Fruit fly (Drosophila melanogaster) whole organism, embryonic: ENCODE data around the gene CG14341.

ENCODE experiments used
- Asciz ChIP-seq: fragments of 200-800 bp; sonication (Bioruptor generic); optimal IDR thresholded peaks from 2 replicates; lab custom pipeline; 2017; ENCODE audit warnings: missing biosample characterization, mild to moderate bottlenecking, missing genetic modification characterization, missing genetic modification reagents
- Awh ChIP-seq: fragments of 200-800 bp; sonication (Bioruptor generic); IDR thresholded peaks from 2 replicates; pipeline ENCODE4, ENCODE4 v1.3.6; 2022; ENCODE audit warnings: missing biosample characterization, missing genetic modification characterization
- CG11085 ChIP-seq: fragments of 200-800 bp; sonication (Bioruptor generic); IDR thresholded peaks from 2 replicates; pipeline ENCODE4 v1.3.6; 2022; ENCODE audit warnings: missing biosample characterization, missing genetic modification characterization
- CG11696 ChIP-seq: fragments of 200-800 bp; sonication (Bioruptor generic); IDR thresholded peaks from 2 replicates; pipeline ENCODE4 v1.3.6; 2022; ENCODE audit warnings: missing biosample characterization, missing genetic modification characterization
- CG12071 ChIP-seq: fragments of 200-800 bp; sonication (Bioruptor generic); optimal IDR thresholded peaks from 3 replicates; lab custom pipeline; 2018; ENCODE audit warnings: missing biosample characterization, mild to moderate bottlenecking, missing genetic modification characterization
- CG12155 ChIP-seq: fragments of 200-800 bp; sonication (Bioruptor generic); optimal IDR thresholded peaks from 3 replicates; lab custom pipeline; 2016; ENCODE audit warnings: missing biosample characterization, missing genetic modification characterization
- CG12659 ChIP-seq: fragments of 200-800 bp; sonication (Bioruptor generic); optimal IDR thresholded peaks from 3 replicates; lab custom pipeline; 2017; ENCODE audit warnings: mild to moderate bottlenecking, missing biosample characterization, missing genetic modification reagents, missing genetic modification characterization
- CG12744 ChIP-seq: fragments of 200-800 bp; sonication (Bioruptor generic); optimal IDR thresholded peaks from 2 replicates; lab custom pipeline; 2016; ENCODE audit warnings: missing biosample characterization, missing genetic modification characterization
- CG13894 ChIP-seq: fragments of 200-800 bp; sonication (Bioruptor generic); optimal IDR thresholded peaks from 3 replicates; lab custom pipeline; 2018; ENCODE audit warnings: missing biosample characterization, mild to moderate bottlenecking, missing genetic modification characterization, moderate library complexity
- CG17361 ChIP-seq: fragments of 200-800 bp; sonication (Bioruptor generic); IDR thresholded peaks from 3 replicates; pipeline ENCODE4 v1.3.6; 2022; ENCODE audit warnings: missing biosample characterization, missing genetic modification characterization
- CG17385 ChIP-seq: fragments of 200-800 bp; sonication (Bioruptor generic); optimal IDR thresholded peaks from 3 replicates; lab custom pipeline; 2018; ENCODE audit warnings: missing biosample characterization, mild to moderate bottlenecking, missing genetic modification characterization
- CG1832 ChIP-seq: fragments of 200-800 bp; sonication (Bioruptor generic); optimal IDR thresholded peaks from 2 replicates; lab custom pipeline; 2017; ENCODE audit warnings: missing biosample characterization, mild to moderate bottlenecking, missing genetic modification characterization, inconsistent platforms
- CG18599 ChIP-seq: fragments of 200-800 bp; sonication (Bioruptor generic); optimal IDR thresholded peaks from 3 replicates; lab custom pipeline; 2017; ENCODE audit warnings: missing biosample characterization, missing genetic modification characterization, mild to moderate bottlenecking, moderate library complexity, missing genetic modification reagents
- CG5180 ChIP-seq: fragments of 200-800 bp; sonication (Bioruptor generic); optimal IDR thresholded peaks from 3 replicates; lab custom pipeline; 2017; ENCODE audit warnings: missing biosample characterization, missing genetic modification characterization, mild to moderate bottlenecking, moderate library complexity, missing genetic modification reagents
- CG6272 ChIP-seq: fragments of 200-800 bp; sonication (Bioruptor generic); IDR thresholded peaks from 2 replicates; pipeline ENCODE4 v1.3.6; 2022; ENCODE audit warnings: missing biosample characterization, missing genetic modification characterization
- CG6813 ChIP-seq: fragments of 200-800 bp; sonication (Bioruptor generic); optimal IDR thresholded peaks from 2 replicates; lab custom pipeline; 2017; ENCODE audit warnings: missing biosample characterization, missing genetic modification characterization, mild to moderate bottlenecking, moderate library complexity, missing genetic modification reagents
- CG9876 ChIP-seq: fragments of 200-800 bp; sonication (Bioruptor generic); optimal IDR thresholded peaks from 2 replicates; lab custom pipeline; 2016; ENCODE audit warnings: missing biosample characterization, missing genetic modification characterization
- CTCF ChIP-seq: fragments of 200-800 bp; sonication (Bioruptor generic); optimal IDR thresholded peaks from 2 replicates; lab custom pipeline; 2017; ENCODE audit warnings: missing biosample characterization, mild to moderate bottlenecking, missing genetic modification characterization, moderate library complexity
- Dbx ChIP-seq: fragments of 200-800 bp; sonication (Bioruptor generic); IDR thresholded peaks from 3 replicates; pipeline ENCODE4 v1.3.6; 2022; ENCODE audit warnings: missing biosample characterization, missing genetic modification characterization
- Gug ChIP-seq: fragments of 200-800 bp; sonication (Bioruptor generic); IDR thresholded peaks from 4 replicates; pipeline ENCODE4 v1.3.6; 2022; ENCODE audit warnings: missing biosample characterization, missing genetic modification characterization
- HLH3B ChIP-seq: fragments of 200-800 bp; sonication (Bioruptor generic); IDR thresholded peaks from 2 replicates; pipeline ENCODE4 v1.3.6; 2022; ENCODE audit warnings: missing biosample characterization, missing genetic modification characterization
- Hsf ChIP-seq: fragments of 200-800 bp; sonication (Bioruptor generic); optimal IDR thresholded peaks from 3 replicates; lab custom pipeline; 2016; ENCODE audit warnings: missing biosample characterization, missing genetic modification characterization
- Jarid2 ChIP-seq: fragments of 200-800 bp; sonication (Bioruptor generic); optimal IDR thresholded peaks from 3 replicates; lab custom pipeline; 2017; ENCODE audit warnings: mild to moderate bottlenecking, missing biosample characterization, missing genetic modification reagents, missing genetic modification characterization
- Med ChIP-seq: fragments of 200-800 bp; sonication (Bioruptor generic); peaks from one replicate; lab custom pipeline; 2016; ENCODE audit warnings: missing biosample characterization, missing genetic modification characterization, mild to moderate bottlenecking, inconsistent platforms, moderate library complexity
- Pdp1 ChIP-seq, 2 experiments: fragments of 200-800 bp; sonication (Bioruptor generic); optimal IDR thresholded peaks; 3 replicates each; lab custom pipeline; 2016; ENCODE audit warnings: missing biosample characterization in 2 of 2, missing genetic modification characterization in 2 of 2, mild to moderate bottlenecking in 1 of 2, moderate library complexity in 1 of 2
- ac ChIP-seq: fragments of 200-800 bp; sonication (Bioruptor generic); optimal IDR thresholded peaks from 3 replicates; lab custom pipeline; 2017; ENCODE audit warnings: missing biosample characterization, mild to moderate bottlenecking, missing genetic modification characterization
- amos ChIP-seq: fragments of 200-800 bp; sonication (Bioruptor generic); IDR thresholded peaks from 2 replicates; pipeline ENCODE4 v1.3.6; 2022; ENCODE audit warnings: missing biosample characterization, missing genetic modification characterization; ENCODE audit not compliant: partially characterized antibody
- crc ChIP-seq: fragments of 200-800 bp; sonication (Bioruptor generic); optimal IDR thresholded peaks from 2 replicates; lab custom pipeline; 2016; ENCODE audit warnings: missing biosample characterization, missing genetic modification characterization
- croc ChIP-seq: fragments of 200-800 bp; sonication (Bioruptor generic); conservative IDR thresholded peaks from 3 replicates; pipeline ENCODE4 v1.3.6; 2022; ENCODE audit warnings: missing biosample characterization, missing genetic modification characterization
- disco-r ChIP-seq: fragments of 200-800 bp; sonication (Bioruptor generic); optimal IDR thresholded peaks from 2 replicates; lab custom pipeline; 2016; ENCODE audit warnings: missing biosample characterization, missing genetic modification characterization
- dmrt99B ChIP-seq: fragments of 200-800 bp; sonication (Bioruptor generic); optimal IDR thresholded peaks from 2 replicates; lab custom pipeline; 2018; ENCODE audit warnings: missing biosample characterization, mild to moderate bottlenecking, missing genetic modification characterization, moderate library complexity
- ftz-f1 ChIP-seq: fragments of 200-800 bp; sonication (Bioruptor generic); optimal IDR thresholded peaks from 2 replicates; lab custom pipeline; 2016; ENCODE audit warnings: missing biosample characterization, missing genetic modification characterization
- grn ChIP-seq: fragments of 200-800 bp; sonication (Bioruptor generic); optimal IDR thresholded peaks from 3 replicates; lab custom pipeline; 2017; ENCODE audit warnings: missing biosample characterization, missing genetic modification characterization
- her ChIP-seq: fragments of 200-800 bp; sonication (Bioruptor generic); optimal IDR thresholded peaks from 2 replicates; lab custom pipeline; 2016; ENCODE audit warnings: missing biosample characterization, missing genetic modification characterization
- kay ChIP-seq: fragments of 200-800 bp; sonication (Bioruptor generic); optimal IDR thresholded peaks from 2 replicates; lab custom pipeline; 2016; ENCODE audit warnings: missing biosample characterization, missing genetic modification characterization
- lbe ChIP-seq: fragments of 200-800 bp; sonication (Bioruptor generic); optimal IDR thresholded peaks from 2 replicates; lab custom pipeline; 2016; ENCODE audit warnings: missing biosample characterization, mild to moderate bottlenecking, missing genetic modification characterization
- odd ChIP-seq: fragments of 200-800 bp; sonication (Bioruptor generic); optimal IDR thresholded peaks from 2 replicates; lab custom pipeline; 2017; ENCODE audit warnings: missing biosample characterization, mild to moderate bottlenecking, missing genetic modification characterization
- peb ChIP-seq: fragments of 200-800 bp; sonication (Bioruptor generic); IDR thresholded peaks from 2 replicates; pipeline ENCODE4 v1.3.6; 2022; ENCODE audit warnings: missing biosample characterization, missing genetic modification characterization
- prd ChIP-seq, 3 experiments: fragments of >200 bp in 2 of 3; fragments of 200-800 bp in 1 of 3; sonication (Bioruptor generic) in 1 of 3; optimal IDR thresholded peaks in 2 of 3; IDR thresholded peaks in 1 of 3; 2 replicates in 2 of 3; 3 replicates in 1 of 3; pipeline versions ENCODE4 v1.3.6 to Lab custom; 2017 to 2022; ENCODE audit warnings: missing biosample characterization in 1 of 3, missing genetic modification characterization in 1 of 3
- row ChIP-seq: fragments of 200-800 bp; sonication (Bioruptor generic); IDR thresholded peaks from 3 replicates; pipeline ENCODE4 v1.3.6; 2022; ENCODE audit warnings: missing biosample characterization, missing genetic modification characterization
- schlank ChIP-seq: fragments of 200-800 bp; sonication (Bioruptor generic); optimal IDR thresholded peaks from 2 replicates; lab custom pipeline; 2018; ENCODE audit warnings: missing biosample characterization, mild to moderate bottlenecking, missing genetic modification characterization
- tin ChIP-seq: fragments of 200-800 bp; sonication (Bioruptor generic); optimal IDR thresholded peaks from 3 replicates; lab custom pipeline; 2016; ENCODE audit warnings: missing biosample characterization, missing genetic modification characterization
- tna ChIP-seq: fragments of 200-800 bp; sonication (Bioruptor generic); IDR thresholded peaks from 2 replicates; pipeline ENCODE4 v1.3.6; 2022; ENCODE audit warnings: missing biosample characterization, missing genetic modification characterization; ENCODE audit not compliant: partially characterized antibody
- tup ChIP-seq: fragments of 200-800 bp; sonication (Bioruptor generic); optimal IDR thresholded peaks from 2 replicates; lab custom pipeline; 2016; ENCODE audit warnings: missing biosample characterization, mild to moderate bottlenecking, missing genetic modification characterization, moderate library complexity
- wor ChIP-seq: fragments of 200-800 bp; sonication (Bioruptor generic); IDR thresholded peaks from 2 replicates; pipeline ENCODE4 v1.3.6; 2022; ENCODE audit warnings: missing biosample characterization, missing genetic modification characterization
- yki ChIP-seq: fragments of >200 bp; optimal IDR thresholded peaks from 3 replicates; lab custom pipeline; 2018
- zen ChIP-seq: fragments of 200-800 bp; sonication (Bioruptor generic); optimal IDR thresholded peaks from 3 replicates; lab custom pipeline; 2018; ENCODE audit warnings: missing biosample characterization, mild to moderate bottlenecking, missing genetic modification characterization, moderate library complexity

The CG14341 gene

DNA sequence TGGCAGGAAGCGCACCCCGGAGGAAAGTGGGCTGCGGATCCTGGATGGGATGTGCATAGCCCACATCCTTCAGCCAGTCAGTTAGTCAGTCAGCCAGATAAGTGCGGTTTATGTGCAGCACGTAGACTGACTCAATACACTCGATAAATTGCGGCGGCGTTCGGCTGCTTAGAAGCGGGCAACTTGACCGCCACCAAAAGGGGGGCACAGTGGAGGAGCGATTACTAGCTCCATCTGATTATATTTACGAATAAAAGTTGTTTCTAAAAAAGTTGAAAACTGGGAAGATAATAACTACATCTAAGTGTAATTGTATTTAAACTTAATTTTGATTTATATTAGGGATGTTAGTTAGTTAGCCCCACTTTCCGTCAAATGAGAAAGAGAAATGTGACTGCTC, 36.1 kb downstream of the CG14341 start (continued):
- TF ChIP-seq Med (GFP tag; lab: Kevin White, UChicago), result peak; percentile 15
- TF ChIP-seq CG11696, result peak; percentile 52

DNA sequence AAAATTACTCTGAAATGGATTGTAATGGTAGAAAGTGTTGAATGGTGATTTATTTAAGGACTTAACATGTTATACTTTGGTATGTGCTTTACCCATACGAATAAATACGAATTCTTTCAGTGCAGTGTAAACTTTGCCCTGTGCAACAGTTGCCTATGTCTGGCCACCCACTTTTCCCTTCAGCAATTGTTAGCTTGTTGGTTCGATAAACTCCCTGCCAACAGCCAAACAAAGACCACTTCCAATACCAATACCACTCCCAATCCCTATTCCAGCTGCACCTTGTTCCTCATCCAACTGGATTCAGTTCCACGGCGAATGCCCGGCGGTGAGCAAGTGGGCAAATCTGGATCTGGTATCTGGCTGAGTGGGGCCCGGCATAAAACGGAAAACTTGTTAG, 37.6 kb downstream of the CG14341 start, which contains the start of gene CG14342:
TSS of gene CG14342 (plus strand) at position 301 of the 400 bp plus-strand sequence.
- 0 out of 3 replicates have a peak, but pooled peaks have one; percentile 8 for TF ChIP-seq row (GFP tag; lab: Robert Waterston, UW)
- no peak for TF ChIP-seq yki (lab: Kevin White, UChicago)

DNA sequence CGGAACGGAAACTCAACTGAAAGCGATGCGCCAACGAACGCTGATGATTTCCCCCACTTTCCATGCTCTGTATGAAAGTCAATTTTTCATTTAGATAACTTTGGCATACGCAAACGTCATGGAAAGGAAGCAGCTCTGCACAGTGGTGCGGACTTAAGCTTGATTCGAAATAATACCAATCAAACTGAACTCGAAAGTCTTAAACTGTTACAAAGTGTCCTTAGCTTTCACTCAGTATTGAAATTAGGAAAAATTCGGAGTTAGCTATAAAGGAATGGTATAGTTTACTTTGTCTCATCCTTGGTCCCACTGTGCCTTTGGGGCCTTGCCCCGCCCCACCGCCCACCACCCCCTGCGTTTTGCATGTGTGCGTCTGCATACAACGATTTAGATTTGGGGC, 41.1 kb downstream of the CG14341 start:
- TF ChIP-seq Dbx, result peak; percentile 71
- TF ChIP-seq Hsf (GFP tag; lab: Kevin White, UChicago), result peak; percentile 34
- no peak for TF ChIP-seq ftz-f1 (GFP tag; lab: Kevin White, UChicago)
- TF ChIP-seq disco-r (GFP tag; lab: Kevin White, UChicago), result no peak
- TF ChIP-seq CG5180 (GFP tag; lab: Kevin White, UChicago), result no peak
- TF ChIP-seq CG9876 (GFP tag; lab: Kevin White, UChicago), result no peak
- 0 out of 3 replicates have a peak, but pooled peaks have one; percentile 13 for TF ChIP-seq croc (GFP tag; lab: Robert Waterston, UW)
- no peak for TF ChIP-seq CG1832
- peak; percentile 16 for TF ChIP-seq CG12071 (GFP tag; lab: Kevin White, UChicago)
- peak; percentile 77 for TF ChIP-seq CG18599 (GFP tag; lab: Kevin White, UChicago)
- no peak for TF ChIP-seq CG6813 (GFP tag; lab: Kevin White, UChicago)
- TF ChIP-seq crc (GFP tag; lab: Kevin White, UChicago), result no peak
- TF ChIP-seq CTCF (GFP tag; lab: Kevin White, UChicago), result no peak
- TF ChIP-seq CG12155 (GFP tag; lab: Kevin White, UChicago), result peak; percentile 12
- TF ChIP-seq Awh, result 0 out of 2 replicates have a peak, but pooled peaks have one; percentile 56
- TF ChIP-seq kay (GFP tag; lab: Kevin White, UChicago), result no peak
- no peak for TF ChIP-seq lbe
- TF ChIP-seq schlank (tag; lab: Kevin White, UChicago), result no peak
- TF ChIP-seq her (GFP tag; lab: Kevin White, UChicago), result peak; percentile 32
- TF ChIP-seq ac (GFP tag; lab: Kevin White, UChicago), result no peak
- TF ChIP-seq tup (GFP tag; lab: Kevin White, UChicago), result no peak
- TF ChIP-seq Pdp1 (GFP tag; optimal IDR thresholded peaks at IDR 0.05; lab: Kevin White, UChicago), result peak in 1 of 2 experiments; percentile 20
- peak; percentile 69 for TF ChIP-seq HLH3B (GFP tag; lab: Robert Waterston, UW)
- no peak for TF ChIP-seq peb (GFP tag; lab: Robert Waterston, UW)
- TF ChIP-seq CG12744 (GFP tag; lab: Kevin White, UChicago), result no peak
- no peak for TF ChIP-seq zen (tag; lab: Kevin White, UChicago)
- no peak for TF ChIP-seq wor (GFP tag; lab: Robert Waterston, UW)
- no peak for TF ChIP-seq grn (GFP tag; lab: Kevin White, UChicago)
- TF ChIP-seq CG12659, result peak; percentile 51
- peak; percentile 28; the same call in 1 of the 2 replicates for TF ChIP-seq CG6272 (GFP tag; lab: Robert Waterston, UW)
- no peak for TF ChIP-seq amos
- peak; percentile 63 for TF ChIP-seq CG17385 (GFP tag; lab: Kevin White, UChicago)
- TF ChIP-seq CG17361 (GFP tag; lab: Robert Waterston, UW), result 0 out of 3 replicates have a peak, but pooled peaks have one; percentile 19
- peak; percentile 24 for TF ChIP-seq odd (GFP tag; lab: Kevin White, UChicago)
- no peak for TF ChIP-seq Jarid2 (GFP tag; lab: Kevin White, UChicago)
- no peak for TF ChIP-seq tin (GFP tag; lab: Kevin White, UChicago)
- 0 out of 2 replicates have a peak, but pooled peaks have one; percentile 21 for TF ChIP-seq CG11085 (GFP tag; lab: Robert Waterston, UW)
- peak; percentile 61 for TF ChIP-seq dmrt99B
- TF ChIP-seq CG13894 (tag; lab: Kevin White, UChicago), result peak; percentile 18
- no peak for TF ChIP-seq tna (GFP tag; lab: Robert Waterston, UW)
- no peak for TF ChIP-seq Asciz (GFP tag; lab: Kevin White, UChicago)
- TF ChIP-seq Gug (GFP tag; lab: Robert Waterston, UW), result peak; percentile 56; the same call in 3 of the 4 replicates
- no peak for TF ChIP-seq prd (optimal IDR thresholded peaks at IDR 0.05; lab: Kevin White, UChicago)
- peak; percentile 75 for TF ChIP-seq prd (GFP tag; IDR thresholded peaks at IDR 0.05; lab: Robert Waterston, UW)
